Worm (Caenorhabditis elegans) whole organism, L3 larva: ENCODE data around the gene F14D7.8.
A peak's percentile ranks its signal among the peaks of the same experiment; 100 is the strongest.

Experiments
- R02D3.7 ChIP-seq: fragments of 150-350 bp; optimal IDR thresholded peaks from 2 replicates; lab custom pipeline; 2014; ENCODE audit warnings: missing biosample characterization, missing genetic modification characterization
- aly-2 ChIP-seq: fragments of 150-350 bp; optimal IDR thresholded peaks from 2 replicates; lab custom pipeline; 2014; ENCODE audit warnings: missing biosample characterization, missing genetic modification characterization
- ama-1 ChIP-seq: fragments of 150-350 bp; optimal IDR thresholded peaks from 2 replicates; lab custom pipeline; 2018
- ceh-28 ChIP-seq: fragments of 150-350 bp; optimal IDR thresholded peaks from 2 replicates; lab custom pipeline; 2014; ENCODE audit warnings: missing biosample characterization, missing genetic modification reagents, missing genetic modification characterization
- ceh-82 ChIP-seq: fragments of 150-350 bp; optimal IDR thresholded peaks from 2 replicates; lab custom pipeline; 2014; ENCODE audit warnings: missing biosample characterization, missing genetic modification characterization
- ceh-9 ChIP-seq: sonication (generic microtip); optimal IDR thresholded peaks from 2 replicates; lab custom pipeline; 2018; ENCODE audit warnings: missing biosample characterization, missing genetic modification characterization
- daf-12 ChIP-seq: fragments of 150-350 bp; optimal IDR thresholded peaks from 2 replicates; lab custom pipeline; 2014; ENCODE audit warnings: missing biosample characterization, missing genetic modification reagents, missing genetic modification characterization
- egl-27 ChIP-seq: sonication (generic microtip); optimal IDR thresholded peaks from 4 replicates; lab custom pipeline; 2017; ENCODE audit warnings: missing biosample characterization, missing genetic modification reagents, missing genetic modification characterization
- egl-5 ChIP-seq: fragments of 150-350 bp; optimal IDR thresholded peaks from 2 replicates; lab custom pipeline; 2017; ENCODE audit warnings: missing biosample characterization, missing genetic modification reagents, missing genetic modification characterization, inconsistent platforms
- elt-1 ChIP-seq: fragments of 150-350 bp; optimal IDR thresholded peaks from 2 replicates; lab custom pipeline; 2014; ENCODE audit warnings: missing biosample characterization, missing genetic modification characterization
- eor-1 ChIP-seq, 2 experiments: fragments of 150-350 bp; optimal IDR thresholded peaks; 2 replicates each; lab custom pipeline; 2014 to 2018; ENCODE audit warnings: missing biosample characterization in 2 of 2, missing genetic modification characterization in 2 of 2
- fkh-10 ChIP-seq: sonication (generic microtip); optimal IDR thresholded peaks from 2 replicates; lab custom pipeline; 2017; ENCODE audit warnings: missing biosample characterization, missing genetic modification reagents, missing genetic modification characterization
- fos-1 ChIP-seq: fragments of 150-350 bp; optimal IDR thresholded peaks from 2 replicates; lab custom pipeline; 2014; ENCODE audit warnings: missing biosample characterization, missing genetic modification characterization
- hmg-11 ChIP-seq: sonication (generic microtip); optimal IDR thresholded peaks from 2 replicates; lab custom pipeline; 2016; ENCODE audit warnings: missing genetic modification characterization, missing compliant biosample characterization
- jun-1 ChIP-seq: fragments of 150-350 bp; optimal IDR thresholded peaks from 2 replicates; lab custom pipeline; 2014; ENCODE audit warnings: missing biosample characterization, missing genetic modification reagents, missing genetic modification characterization
- lin-15B ChIP-seq: fragments of 150-350 bp; optimal IDR thresholded peaks from 2 replicates; lab custom pipeline; 2014; ENCODE audit warnings: missing biosample characterization, missing genetic modification characterization
- lin-39 ChIP-seq: fragments of 150-350 bp; optimal IDR thresholded peaks from 2 replicates; lab custom pipeline; 2018; ENCODE audit warnings: missing biosample characterization, missing genetic modification reagents, missing genetic modification characterization
- lsy-12 ChIP-seq: sonication (generic microtip); optimal IDR thresholded peaks from 2 replicates; lab custom pipeline; 2016; ENCODE audit warnings: mild to moderate bottlenecking, missing genetic modification characterization, missing compliant biosample characterization
- mdl-1 ChIP-seq: fragments of 150-350 bp; optimal IDR thresholded peaks from 2 replicates; lab custom pipeline; 2014; ENCODE audit warnings: missing biosample characterization, missing genetic modification characterization
- mml-1 ChIP-seq: fragments of 150-350 bp; sonication (generic microtip); optimal IDR thresholded peaks from 3 replicates; lab custom pipeline; 2014; ENCODE audit warnings: missing biosample characterization, missing genetic modification characterization
- nfya-1 ChIP-seq: sonication (generic microtip); optimal IDR thresholded peaks from 2 replicates; lab custom pipeline; 2017; ENCODE audit warnings: missing genetic modification characterization, mild to moderate bottlenecking, missing compliant biosample characterization, antibody characterized with exemption, moderate library complexity; ENCODE audit not compliant: insufficient read depth
- nhr-11 ChIP-seq: fragments of 150-350 bp; optimal IDR thresholded peaks from 2 replicates; lab custom pipeline; 2014; ENCODE audit warnings: missing biosample characterization, missing genetic modification characterization
- nhr-23 ChIP-seq: fragments of 150-350 bp; optimal IDR thresholded peaks from 2 replicates; lab custom pipeline; 2014; ENCODE audit warnings: missing biosample characterization, missing genetic modification reagents, missing genetic modification characterization
- nhr-237 ChIP-seq: fragments of 150-350 bp; optimal IDR thresholded peaks from 2 replicates; lab custom pipeline; 2014; ENCODE audit warnings: missing biosample characterization, missing genetic modification characterization
- nhr-25 ChIP-seq: sonication (generic microtip); optimal IDR thresholded peaks from 2 replicates; lab custom pipeline; 2017; ENCODE audit warnings: missing biosample characterization, missing genetic modification characterization
- nhr-28 ChIP-seq: fragments of 150-350 bp; optimal IDR thresholded peaks from 2 replicates; lab custom pipeline; 2014; ENCODE audit warnings: missing biosample characterization, missing genetic modification characterization
- nhr-43 ChIP-seq: sonication (generic microtip); optimal IDR thresholded peaks from 2 replicates; lab custom pipeline; 2016; ENCODE audit warnings: mild to moderate bottlenecking, missing genetic modification characterization, missing compliant biosample characterization; ENCODE audit not compliant: poor library complexity, severe bottlenecking
- nhr-76 ChIP-seq: fragments of 150-350 bp; sonication (generic microtip); optimal IDR thresholded peaks from 5 replicates; lab custom pipeline; 2014; ENCODE audit warnings: missing biosample characterization, missing genetic modification characterization
- nhr-77 ChIP-seq: fragments of 150-350 bp; optimal IDR thresholded peaks from 2 replicates; lab custom pipeline; 2014; ENCODE audit warnings: missing biosample characterization, missing genetic modification characterization
- pha-4 ChIP-seq: fragments of 150-350 bp; optimal IDR thresholded peaks from 2 replicates; lab custom pipeline; 2014; ENCODE audit warnings: missing biosample characterization, missing genetic modification reagents, missing genetic modification characterization
- pqm-1 ChIP-seq: fragments of 150-350 bp; optimal IDR thresholded peaks from 2 replicates; lab custom pipeline; 2017; ENCODE audit warnings: missing biosample characterization, missing genetic modification characterization, inconsistent platforms
- skn-1 ChIP-seq: fragments of 150-350 bp; optimal IDR thresholded peaks from 2 replicates; lab custom pipeline; 2014; ENCODE audit warnings: missing biosample characterization, missing genetic modification characterization
- snpc-4 ChIP-seq: fragments of 150-350 bp; optimal IDR thresholded peaks from 2 replicates; lab custom pipeline; 2014; ENCODE audit warnings: missing biosample characterization, missing genetic modification characterization
- tbx-2 ChIP-seq: sonication (generic microtip); optimal IDR thresholded peaks from 2 replicates; lab custom pipeline; 2016; ENCODE audit warnings: mild to moderate bottlenecking, missing genetic modification characterization, missing compliant biosample characterization
- unc-39 ChIP-seq: sonication (generic microtip); optimal IDR thresholded peaks from 4 replicates; lab custom pipeline; 2017; ENCODE audit warnings: missing biosample characterization, missing genetic modification characterization
- unc-62 ChIP-seq: fragments of 150-350 bp; sonication (generic microtip); optimal IDR thresholded peaks from 4 replicates; lab custom pipeline; 2014; ENCODE audit warnings: missing biosample characterization, missing genetic modification reagents, missing genetic modification characterization
- zag-1 ChIP-seq: fragments of 150-350 bp; optimal IDR thresholded peaks from 2 replicates; lab custom pipeline; 2014; ENCODE audit warnings: missing biosample characterization, missing genetic modification characterization
- ztf-11 ChIP-seq: fragments of 150-350 bp; optimal IDR thresholded peaks from 2 replicates; lab custom pipeline; 2014; ENCODE audit warnings: missing biosample characterization, missing genetic modification characterization

Gene F14D7.8

DNA sequence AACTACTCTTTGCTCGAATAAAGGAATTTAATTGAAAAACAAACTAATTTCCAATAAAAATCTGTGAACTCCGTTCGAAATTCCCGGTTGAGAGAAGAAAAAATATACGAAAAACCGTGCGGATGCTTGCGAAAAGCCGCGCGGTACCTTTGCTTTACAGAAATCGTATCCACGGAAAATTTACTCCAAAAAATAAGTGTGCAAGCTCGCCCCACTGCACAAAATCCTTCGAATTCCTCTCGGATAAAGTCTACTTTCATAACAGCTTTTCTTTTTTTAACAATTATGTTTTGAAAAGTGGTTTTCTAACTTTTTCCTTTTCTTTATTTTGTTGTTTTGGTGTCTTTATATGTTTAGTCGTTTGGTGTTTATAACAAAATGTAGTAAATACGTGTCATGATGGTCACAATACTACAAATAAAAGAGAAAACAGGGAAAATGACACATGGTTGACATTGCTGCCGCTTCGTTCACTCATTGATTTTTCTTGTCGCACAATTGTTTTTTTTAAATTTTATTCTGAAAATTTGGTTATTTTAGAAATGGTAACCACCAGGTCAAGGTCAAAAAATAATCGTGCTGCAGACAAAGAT is 34.7 kb upstream of the F14D7.8 start, which contains the start of gene cept-2:
Gene cept-2 (plus strand): TSS at position 533 of the 593 bp plus-strand sequence.
- TF ChIP-seq mdl-1 (tag; lab: Kevin White, UChicago) = peak; percentile 34
- TF ChIP-seq daf-12 (tag; lab: Kevin White, UChicago) = peak; percentile 55
- peak; percentile 95 for TF ChIP-seq nfya-1 (tag; lab: Kevin White, UChicago)
- peak; percentile 78 for TF ChIP-seq nhr-77 (tag; lab: Kevin White, UChicago)
- TF ChIP-seq egl-5 (tag; lab: Kevin White, UChicago) = peak; percentile 93
- peak; percentile 95 for TF ChIP-seq pha-4 (tag; lab: Kevin White, UChicago)
- peak; percentile 93 for TF ChIP-seq nhr-43 (tag; lab: Kevin White, UChicago)
- no peak for TF ChIP-seq ceh-9 (tag; lab: Kevin White, UChicago)
- TF ChIP-seq lsy-12 (tag; lab: Kevin White, UChicago) = peak; percentile 82
- peak; percentile 20 for TF ChIP-seq pqm-1
- peak; percentile 97 for TF ChIP-seq nhr-23 (tag; lab: Kevin White, UChicago)
- peak; percentile 30 for TF ChIP-seq fos-1 (tag; lab: Kevin White, UChicago)
- peak; percentile 76 for TF ChIP-seq fkh-10 (GFP tag; lab: Kevin White, UChicago)
- peak; percentile 56 for TF ChIP-seq skn-1 (tag; lab: Kevin White, UChicago)
- TF ChIP-seq unc-62 (GFP tag; lab: Kevin White, UChicago) = peak; percentile 63
- TF ChIP-seq ztf-11 = no peak
- TF ChIP-seq snpc-4 (tag; lab: Kevin White, UChicago) = peak; percentile 92
- peak; percentile 85 for TF ChIP-seq R02D3.7 (tag; lab: Kevin White, UChicago)
- TF ChIP-seq elt-1 (tag; lab: Kevin White, UChicago) = peak; percentile 62
- TF ChIP-seq lin-39 = peak; percentile 88
- TF ChIP-seq tbx-2 (tag; lab: Kevin White, UChicago) = peak; percentile 75
- peak; percentile 78 for TF ChIP-seq jun-1 (tag; lab: Kevin White, UChicago)
- no peak for TF ChIP-seq nhr-76 (tag; lab: Kevin White, UChicago)
- TF ChIP-seq eor-1 (tag; optimal IDR thresholded peaks at IDR 0.05; lab: Kevin White, UChicago) = no peak
- peak; percentile 82 for TF ChIP-seq ceh-82
- TF ChIP-seq lin-15B (tag; lab: Kevin White, UChicago) = peak; percentile 66
- no peak for TF ChIP-seq unc-39
- TF ChIP-seq ceh-28 (tag; lab: Kevin White, UChicago) = peak; percentile 76
- TF ChIP-seq ama-1 (lab: Kevin White, UChicago) = no peak
- peak; percentile 68 for TF ChIP-seq nhr-11
- peak; percentile 83 for TF ChIP-seq nhr-25 (tag; lab: Kevin White, UChicago)

DNA sequence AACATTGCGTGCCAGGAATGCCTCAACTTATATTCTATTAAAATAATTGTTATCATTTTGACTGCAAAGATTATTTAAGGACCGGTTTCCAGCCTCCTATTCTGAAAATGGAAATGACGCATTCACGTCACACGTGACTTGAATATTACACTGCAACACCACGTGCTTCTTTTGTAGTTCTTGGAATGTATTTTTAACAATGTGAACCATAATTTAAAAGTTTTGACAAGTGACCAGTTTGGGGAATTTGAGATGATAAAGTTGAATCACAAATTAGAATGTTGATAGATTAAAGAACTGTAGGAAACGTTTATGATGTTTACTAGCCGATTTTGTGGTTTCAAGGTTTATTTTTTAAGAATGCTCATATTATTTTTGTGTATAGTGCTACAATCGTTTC is 29.1 kb upstream of the F14D7.8 start, which contains the start of gene F47B8.10:
Gene F47B8.10 (plus strand): TSS at position 301 of the 400 bp plus-strand sequence.
- TF ChIP-seq fos-1 (tag; lab: Kevin White, UChicago) = no peak
- TF ChIP-seq fkh-10 (GFP tag; lab: Kevin White, UChicago) = no peak
- no peak for TF ChIP-seq nhr-237
- no peak for TF ChIP-seq egl-5 (tag; lab: Kevin White, UChicago)
- no peak for TF ChIP-seq elt-1 (tag; lab: Kevin White, UChicago)
- no peak for TF ChIP-seq ceh-9 (tag; lab: Kevin White, UChicago)
- no peak for TF ChIP-seq zag-1 (tag; lab: Kevin White, UChicago)
- no peak for TF ChIP-seq mml-1 (tag; lab: Kevin White, UChicago)
- TF ChIP-seq, all 47 proteins: peak for 0

DNA sequence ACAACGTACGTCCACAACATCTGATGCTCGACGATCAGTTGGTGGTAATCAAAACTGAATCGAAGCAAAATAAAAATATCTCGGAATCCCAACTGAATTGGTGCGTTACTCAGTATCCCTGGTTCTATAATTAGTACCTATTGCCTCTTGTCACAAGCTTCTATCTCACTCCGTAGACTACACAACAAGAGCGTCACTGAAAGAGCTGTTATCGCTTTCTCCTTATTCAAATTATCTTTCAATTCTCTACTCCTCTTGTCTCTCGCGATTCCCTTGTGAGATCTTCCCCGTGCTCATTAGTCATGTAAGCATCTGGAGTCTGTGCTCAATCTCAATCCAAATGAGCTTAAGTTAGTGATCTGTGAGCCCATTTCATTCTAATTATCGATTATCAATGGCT is 24.1 kb upstream of the F14D7.8 start, which contains the start of gene srm-6:
Gene srm-6 (plus strand): TSS at position 301 of the 400 bp plus-strand sequence.
- TF ChIP-seq lin-15B (tag; lab: Kevin White, UChicago) = no peak
- no peak for TF ChIP-seq mml-1 (tag; lab: Kevin White, UChicago)
- TF ChIP-seq eor-1 (tag; optimal IDR thresholded peaks at IDR 0.05; lab: Kevin White, UChicago) = no peak
- no peak for TF ChIP-seq nhr-237
- no peak for TF ChIP-seq daf-12 (tag; lab: Kevin White, UChicago)
- no peak for TF ChIP-seq lin-39
- no peak for TF ChIP-seq tbx-2 (tag; lab: Kevin White, UChicago)
- TF ChIP-seq ama-1 (lab: Kevin White, UChicago) = no peak
- TF ChIP-seq mdl-1 (tag; lab: Kevin White, UChicago) = no peak
- no peak for TF ChIP-seq aly-2 (tag; lab: Kevin White, UChicago)
- no peak for TF ChIP-seq hmg-11 (tag; lab: Kevin White, UChicago)
- no peak for TF ChIP-seq egl-27 (tag; lab: Kevin White, UChicago)
- no peak for TF ChIP-seq fkh-10 (GFP tag; lab: Kevin White, UChicago)
- TF ChIP-seq snpc-4 (tag; lab: Kevin White, UChicago) = no peak
- no peak for TF ChIP-seq unc-39
- TF ChIP-seq nhr-43 (tag; lab: Kevin White, UChicago) = no peak
- no peak for TF ChIP-seq nhr-28 (tag; lab: Kevin White, UChicago)
- TF ChIP-seq, all 47 proteins: peak for 0
